Fruit fly (Drosophila melanogaster) whole organism, embryonic: ENCODE data around the gene Surf1.

Source experiments
- CG10267 ChIP-seq: fragments of 200-800 bp; sonication (Bioruptor generic); optimal IDR thresholded peaks from 2 replicates; lab custom pipeline; 2018; ENCODE audit warnings: missing biosample characterization, mild to moderate bottlenecking, missing genetic modification characterization, moderate library complexity
- CG10565 ChIP-seq: fragments of 200-800 bp; sonication (Bioruptor generic); optimal IDR thresholded peaks from 3 replicates; lab custom pipeline; 2016; ENCODE audit warnings: missing biosample characterization, mild to moderate bottlenecking, missing genetic modification characterization
- CG11398 ChIP-seq: fragments of 200-800 bp; sonication (Bioruptor generic); optimal IDR thresholded peaks from 2 replicates; lab custom pipeline; 2016; ENCODE audit warnings: missing biosample characterization, missing genetic modification characterization
- CG11560 ChIP-seq: fragments of 200-800 bp; sonication (Bioruptor generic); IDR thresholded peaks from 3 replicates; pipeline ENCODE4 v1.3.6; 2022; ENCODE audit warnings: missing biosample characterization, missing genetic modification characterization
- CG12219 ChIP-seq: fragments of 200-800 bp; sonication (Bioruptor generic); optimal IDR thresholded peaks from 3 replicates; lab custom pipeline; 2018; ENCODE audit warnings: missing biosample characterization, mild to moderate bottlenecking, missing genetic modification characterization
- CG12744 ChIP-seq: fragments of 200-800 bp; sonication (Bioruptor generic); optimal IDR thresholded peaks from 2 replicates; lab custom pipeline; 2016; ENCODE audit warnings: missing biosample characterization, missing genetic modification characterization
- CG1529 ChIP-seq: fragments of 200-800 bp; sonication (Bioruptor generic); optimal IDR thresholded peaks from 3 replicates; lab custom pipeline; 2018; ENCODE audit warnings: missing biosample characterization, missing genetic modification characterization
- CG16815 ChIP-seq: fragments of 200-800 bp; sonication (Bioruptor generic); optimal IDR thresholded peaks from 3 replicates; lab custom pipeline; 2017; ENCODE audit warnings: missing biosample characterization, mild to moderate bottlenecking, missing genetic modification characterization
- CG17912 ChIP-seq: fragments of 200-800 bp; sonication (Bioruptor generic); optimal IDR thresholded peaks from 2 replicates; lab custom pipeline; 2018; ENCODE audit warnings: missing biosample characterization, mild to moderate bottlenecking, missing genetic modification characterization
- CG1792 ChIP-seq: fragments of 200-800 bp; sonication (Bioruptor generic); optimal IDR thresholded peaks from 2 replicates; lab custom pipeline; 2016; ENCODE audit warnings: missing biosample characterization, missing genetic modification characterization
- CG2129 ChIP-seq: fragments of 200-800 bp; sonication (Bioruptor generic); IDR thresholded peaks from 2 replicates; pipeline ENCODE4 v1.3.6; 2022; ENCODE audit warnings: missing biosample characterization, missing genetic modification characterization; ENCODE audit not compliant: partially characterized antibody
- CG34224 ChIP-seq: fragments of 200-800 bp; sonication (Bioruptor generic); IDR thresholded peaks from 3 replicates; pipeline ENCODE4 v1.3.6; 2022; ENCODE audit warnings: missing biosample characterization, missing genetic modification characterization; ENCODE audit not compliant: partially characterized antibody
- CG3726 ChIP-seq: fragments of 200-800 bp; sonication (Bioruptor generic); IDR thresholded peaks from 3 replicates; pipeline ENCODE4, ENCODE4 v1.3.6; 2022; ENCODE audit warnings: missing biosample characterization, missing genetic modification characterization
- CG43689 ChIP-seq: fragments of 200-800 bp; sonication (Bioruptor generic); IDR thresholded peaks from 2 replicates; pipeline ENCODE4 v1.3.6; 2022; ENCODE audit warnings: missing biosample characterization, missing genetic modification characterization
- CG6813 ChIP-seq: fragments of 200-800 bp; sonication (Bioruptor generic); optimal IDR thresholded peaks from 2 replicates; lab custom pipeline; 2017; ENCODE audit warnings: missing biosample characterization, missing genetic modification characterization, mild to moderate bottlenecking, moderate library complexity, missing genetic modification reagents
- CG7786 ChIP-seq: fragments of 200-800 bp; sonication (Bioruptor generic); optimal IDR thresholded peaks from 2 replicates; lab custom pipeline; 2016; ENCODE audit warnings: missing biosample characterization, missing genetic modification characterization
- CG9609 ChIP-seq: fragments of 200-800 bp; sonication (Bioruptor generic); optimal IDR thresholded peaks from 3 replicates; lab custom pipeline; 2016; ENCODE audit warnings: missing biosample characterization, missing genetic modification characterization
- CG9727 ChIP-seq: fragments of 200-800 bp; sonication (Bioruptor generic); optimal IDR thresholded peaks from 3 replicates; lab custom pipeline; 2017; ENCODE audit warnings: missing biosample characterization, mild to moderate bottlenecking, missing genetic modification characterization
- CG9932 ChIP-seq: fragments of 200-800 bp; sonication (Bioruptor generic); IDR thresholded peaks from 2 replicates; pipeline ENCODE4 v1.3.6; 2022; ENCODE audit warnings: missing biosample characterization, missing genetic modification characterization
- CkIIα-i1 ChIP-seq: fragments of 200-800 bp; sonication (Bioruptor generic); IDR thresholded peaks from 2 replicates; pipeline ENCODE4 v1.3.6; 2022; ENCODE audit warnings: missing biosample characterization, missing genetic modification characterization
- Dek ChIP-seq: fragments of 200-800 bp; sonication (Bioruptor generic); optimal IDR thresholded peaks from 3 replicates; lab custom pipeline; 2019; ENCODE audit warnings: missing biosample characterization, mild to moderate bottlenecking, missing genetic modification characterization, moderate library complexity
- GATAe ChIP-seq: fragments of 200-800 bp; sonication (Bioruptor generic); conservative IDR thresholded peaks from 2 replicates; pipeline ENCODE4 v1.3.6; 2022; ENCODE audit warnings: missing biosample characterization, missing genetic modification characterization
- HHEX ChIP-seq: fragments of 200-800 bp; sonication (Bioruptor generic); optimal IDR thresholded peaks from 3 replicates; lab custom pipeline; 2017; ENCODE audit warnings: missing biosample characterization, mild to moderate bottlenecking, missing genetic modification characterization, missing genetic modification reagents
- HLHmδ ChIP-seq: fragments of 200-800 bp; sonication (Bioruptor generic); optimal IDR thresholded peaks from 2 replicates; lab custom pipeline; 2018; ENCODE audit warnings: missing biosample characterization, mild to moderate bottlenecking, missing genetic modification characterization, moderate library complexity
- Hmr ChIP-seq: fragments of 200-800 bp; sonication (Bioruptor generic); optimal IDR thresholded peaks from 3 replicates; lab custom pipeline; 2017; ENCODE audit warnings: mild to moderate bottlenecking, missing biosample characterization, missing genetic modification reagents, missing genetic modification characterization
- Mad ChIP-seq: fragments of 200-800 bp; sonication (Bioruptor generic); optimal IDR thresholded peaks from 2 replicates; lab custom pipeline; 2016; ENCODE audit warnings: missing biosample characterization, missing genetic modification characterization
- Opbp ChIP-seq: fragments of 200-800 bp; sonication (Bioruptor generic); IDR thresholded peaks from 3 replicates; pipeline ENCODE4 v1.3.6; 2022; ENCODE audit warnings: missing biosample characterization, missing genetic modification characterization; ENCODE audit not compliant: partially characterized antibody
- Sin3A ChIP-seq: fragments of >200 bp; optimal IDR thresholded peaks from 2 replicates; lab custom pipeline; 2018
- Spps ChIP-seq: fragments of 200-800 bp; sonication (Bioruptor generic); optimal IDR thresholded peaks from 2 replicates; lab custom pipeline; 2018; ENCODE audit warnings: missing biosample characterization, mild to moderate bottlenecking, missing genetic modification characterization
- Sry-β ChIP-seq: fragments of 200-800 bp; sonication (Bioruptor generic); optimal IDR thresholded peaks from 2 replicates; lab custom pipeline; 2018; ENCODE audit warnings: missing biosample characterization, mild to moderate bottlenecking, missing genetic modification characterization, moderate library complexity
- ab ChIP-seq: fragments of 200-800 bp; sonication (Bioruptor generic); optimal IDR thresholded peaks from 2 replicates; lab custom pipeline; 2016; ENCODE audit warnings: missing biosample characterization, missing genetic modification characterization
- abd-A ChIP-seq: fragments of 200-800 bp; sonication (Bioruptor generic); optimal IDR thresholded peaks from 3 replicates; lab custom pipeline; 2019; ENCODE audit warnings: missing biosample characterization, mild to moderate bottlenecking, missing genetic modification characterization, moderate library complexity
- bigmax ChIP-seq: fragments of 200-800 bp; sonication (Bioruptor generic); optimal IDR thresholded peaks from 2 replicates; lab custom pipeline; 2018; ENCODE audit warnings: missing biosample characterization, mild to moderate bottlenecking, missing genetic modification characterization
- croc ChIP-seq: fragments of 200-800 bp; sonication (Bioruptor generic); conservative IDR thresholded peaks from 3 replicates; pipeline ENCODE4 v1.3.6; 2022; ENCODE audit warnings: missing biosample characterization, missing genetic modification characterization
- dan ChIP-seq: fragments of 200-800 bp; sonication (Bioruptor generic); IDR thresholded peaks from 2 replicates; pipeline ENCODE4 v1.3.6; 2022; ENCODE audit warnings: missing biosample characterization, missing genetic modification characterization
- dati ChIP-seq: fragments of 200-800 bp; sonication (Bioruptor generic); IDR thresholded peaks from 2 replicates; pipeline ENCODE4 v1.3.6; 2022; ENCODE audit warnings: missing biosample characterization, missing genetic modification characterization
- dm ChIP-seq: fragments of 200-800 bp; sonication (Bioruptor generic); optimal IDR thresholded peaks from 3 replicates; lab custom pipeline; 2016; ENCODE audit warnings: missing biosample characterization, missing genetic modification characterization
- fd102C ChIP-seq: fragments of 200-800 bp; sonication (Bioruptor generic); optimal IDR thresholded peaks from 2 replicates; lab custom pipeline; 2018; ENCODE audit warnings: missing biosample characterization, mild to moderate bottlenecking, missing genetic modification characterization, moderate library complexity
- gcm2 ChIP-seq: fragments of 200-800 bp; sonication (Bioruptor generic); optimal IDR thresholded peaks from 2 replicates; lab custom pipeline; 2016; ENCODE audit warnings: missing biosample characterization, missing genetic modification characterization
- gro ChIP-seq: fragments of 200-800 bp; sonication (Bioruptor generic); optimal IDR thresholded peaks from 2 replicates; lab custom pipeline; 2016; ENCODE audit warnings: missing biosample characterization, missing genetic modification characterization
- jigr1 ChIP-seq: fragments of 200-800 bp; sonication (Bioruptor generic); IDR thresholded peaks from 3 replicates; pipeline ENCODE4 v1.3.6; 2022; ENCODE audit warnings: missing biosample characterization, missing genetic modification characterization
- jing ChIP-seq: fragments of 200-800 bp; sonication (Bioruptor generic); optimal IDR thresholded peaks from 2 replicates; lab custom pipeline; 2018; ENCODE audit warnings: missing biosample characterization, mild to moderate bottlenecking, missing genetic modification characterization
- lab ChIP-seq: fragments of 200-800 bp; sonication (Bioruptor generic); optimal IDR thresholded peaks from 3 replicates; lab custom pipeline; 2017; ENCODE audit warnings: missing biosample characterization, missing genetic modification characterization, mild to moderate bottlenecking, moderate library complexity, missing genetic modification reagents
- luna ChIP-seq: fragments of 200-800 bp; sonication (Bioruptor generic); optimal IDR thresholded peaks from 2 replicates; lab custom pipeline; 2016; ENCODE audit warnings: missing biosample characterization, missing genetic modification characterization
- nerfin-1 ChIP-seq: fragments of 200-800 bp; sonication (Bioruptor generic); optimal IDR thresholded peaks from 3 replicates; lab custom pipeline; 2019; ENCODE audit warnings: missing biosample characterization, mild to moderate bottlenecking, missing genetic modification characterization, moderate library complexity
- nom ChIP-seq: fragments of 200-800 bp; sonication (Bioruptor generic); optimal IDR thresholded peaks from 2 replicates; lab custom pipeline; 2017; ENCODE audit warnings: missing biosample characterization, missing genetic modification characterization, mild to moderate bottlenecking, moderate library complexity, missing genetic modification reagents
- sisA ChIP-seq: fragments of 200-800 bp; sonication (Bioruptor generic); IDR thresholded peaks from 2 replicates; pipeline ENCODE4 v1.3.6; 2022; ENCODE audit warnings: missing biosample characterization, missing genetic modification characterization
- sr ChIP-seq: fragments of 200-800 bp; sonication (Bioruptor generic); IDR thresholded peaks from 3 replicates; pipeline ENCODE4 v1.3.6; 2022; ENCODE audit warnings: missing biosample characterization, missing genetic modification characterization
- tup ChIP-seq: fragments of 200-800 bp; sonication (Bioruptor generic); optimal IDR thresholded peaks from 2 replicates; lab custom pipeline; 2016; ENCODE audit warnings: missing biosample characterization, mild to moderate bottlenecking, missing genetic modification characterization, moderate library complexity
- wdn ChIP-seq: fragments of 200-800 bp; sonication (Bioruptor generic); IDR thresholded peaks from 2 replicates; pipeline ENCODE4 v1.3.6; 2022; ENCODE audit warnings: missing biosample characterization, missing genetic modification characterization
- zen ChIP-seq: fragments of 200-800 bp; sonication (Bioruptor generic); optimal IDR thresholded peaks from 3 replicates; lab custom pipeline; 2018; ENCODE audit warnings: missing biosample characterization, mild to moderate bottlenecking, missing genetic modification characterization, moderate library complexity
- zf30C ChIP-seq: fragments of 200-800 bp; sonication (Bioruptor generic); optimal IDR thresholded peaks from 3 replicates; lab custom pipeline; 2018; ENCODE audit warnings: missing biosample characterization, mild to moderate bottlenecking, missing genetic modification characterization

Surf1 gene

dm6 chr3L:6981823-6982222, 23.7 kb downstream of the Surf1 start (continued):
- TF ChIP-seq jing (GFP tag; lab: Kevin White, UChicago) = no peak
- no peak for TF ChIP-seq CG3726 (GFP tag; lab: Robert Waterston, UW)
- TF ChIP-seq CG12744 (GFP tag; lab: Kevin White, UChicago) = no peak
- TF ChIP-seq nom (GFP tag; lab: Kevin White, UChicago) = no peak
- no peak for TF ChIP-seq Mad (GFP tag; lab: Kevin White, UChicago)
- no peak for TF ChIP-seq Sin3A (lab: Kevin White, UChicago)
- no peak for TF ChIP-seq abd-A
- no peak for TF ChIP-seq GATAe (GFP tag; lab: Robert Waterston, UW)
- TF ChIP-seq HLHmδ = no peak
- TF ChIP-seq CG17912 (GFP tag; lab: Kevin White, UChicago) = no peak
- no peak for TF ChIP-seq Dek (tag; lab: Kevin White, UChicago)
- no peak for TF ChIP-seq Sry-β
- TF ChIP-seq gcm2 = no peak
- no peak for TF ChIP-seq CG7786
- TF ChIP-seq CkIIα-i1 (GFP tag; lab: Robert Waterston, UW) = no peak
- TF ChIP-seq luna (GFP tag; lab: Kevin White, UChicago) = no peak
- peak; percentile 41 for TF ChIP-seq CG1529 (GFP tag; lab: Kevin White, UChicago)
- peak; percentile 6 for TF ChIP-seq CG12219
- TF ChIP-seq CG9932 = no peak
- no peak for TF ChIP-seq CG43689 (GFP tag; lab: Robert Waterston, UW)
- TF ChIP-seq CG2129 = no peak
- TF ChIP-seq Opbp (GFP tag; lab: Robert Waterston, UW) = no peak
- peak; percentile 12 for TF ChIP-seq CG6813 (GFP tag; lab: Kevin White, UChicago)
- no peak for TF ChIP-seq CG10565 (GFP tag; lab: Kevin White, UChicago)
- no peak for TF ChIP-seq CG1792 (GFP tag; lab: Kevin White, UChicago)
- TF ChIP-seq CG10267 (tag; lab: Kevin White, UChicago) = peak; percentile 55
- no peak for TF ChIP-seq bigmax (GFP tag; lab: Kevin White, UChicago)
- no peak for TF ChIP-seq HHEX (GFP tag; lab: Kevin White, UChicago)
- no peak for TF ChIP-seq CG9609
- no peak for TF ChIP-seq Spps (tag; lab: Kevin White, UChicago)
- no peak for TF ChIP-seq jigr1 (GFP tag; lab: Robert Waterston, UW)
- no peak for TF ChIP-seq nerfin-1 (tag; lab: Kevin White, UChicago)
- TF ChIP-seq dati (GFP tag; lab: Robert Waterston, UW) = no peak
- TF ChIP-seq zen (tag; lab: Kevin White, UChicago) = peak; percentile 76
- peak; percentile 57 for TF ChIP-seq fd102C (GFP tag; lab: Kevin White, UChicago)
- TF ChIP-seq CG34224 (GFP tag; lab: Robert Waterston, UW) = no peak
- TF ChIP-seq CG11560 (tag; lab: Robert Waterston, UW) = no peak
- TF ChIP-seq dm = no peak
- TF ChIP-seq tup (GFP tag; lab: Kevin White, UChicago) = no peak
- TF ChIP-seq ab (GFP tag; lab: Kevin White, UChicago) = no peak
- peak; percentile 15 for TF ChIP-seq lab (GFP tag; lab: Kevin White, UChicago)
- no peak for TF ChIP-seq wdn (GFP tag; lab: Robert Waterston, UW)
- peak; percentile 61 for TF ChIP-seq sisA (GFP tag; lab: Robert Waterston, UW)
- TF ChIP-seq CG9727 (GFP tag; lab: Kevin White, UChicago) = peak; percentile 87
- TF ChIP-seq Hmr (GFP tag; lab: Kevin White, UChicago) = peak; percentile 2
- peak; percentile 62 for TF ChIP-seq CG16815 (GFP tag; lab: Kevin White, UChicago)
- TF ChIP-seq sr (GFP tag; lab: Robert Waterston, UW) = no peak
- TF ChIP-seq dan (GFP tag; lab: Robert Waterston, UW) = peak; percentile 40
- no peak for TF ChIP-seq CG11398 (GFP tag; lab: Kevin White, UChicago)
- peak; percentile 86 for TF ChIP-seq zf30C
- no peak for TF ChIP-seq croc (GFP tag; lab: Robert Waterston, UW)
- TF ChIP-seq gro = no peak
